Worm (Caenorhabditis elegans) whole organism, young adult: ENCODE data around the gene B0280.7.

Experiments
- F23B12.7 ChIP-seq: sonication (generic microtip); optimal IDR thresholded peaks from 2 replicates; lab custom pipeline; 2017; ENCODE audit warnings: missing genetic modification characterization, mild to moderate bottlenecking, missing compliant biosample characterization, antibody characterized with exemption, moderate library complexity; ENCODE audit not compliant: insufficient read depth
- F49E8.2 ChIP-seq: sonication (generic microtip); optimal IDR thresholded peaks from 3 replicates; lab custom pipeline; 2017; ENCODE audit warnings: missing genetic modification characterization, mild to moderate bottlenecking, missing compliant biosample characterization, antibody characterized with exemption, moderate library complexity; ENCODE audit not compliant: insufficient read depth
- F57C9.4 ChIP-seq: sonication (generic microtip); optimal IDR thresholded peaks from 2 replicates; lab custom pipeline; 2017; ENCODE audit warnings: mild to moderate bottlenecking, missing genetic modification characterization, missing compliant biosample characterization
- T07F8.4 ChIP-seq: sonication (generic microtip); optimal IDR thresholded peaks from 2 replicates; lab custom pipeline; 2016; ENCODE audit warnings: mild to moderate bottlenecking, missing genetic modification characterization, moderate library complexity, missing compliant biosample characterization
- T26A5.8 ChIP-seq: sonication (generic microtip); optimal IDR thresholded peaks from 2 replicates; lab custom pipeline; 2016; ENCODE audit warnings: missing genetic modification characterization, missing compliant biosample characterization
- Y53G8AR.9 ChIP-seq: fragments of 200-800 bp; sonication (Bioruptor generic); conservative IDR thresholded peaks from 2 replicates; pipeline ENCODE4 v1.3.6; 2022; ENCODE audit warnings: missing genetic modification reagents, missing genetic modification characterization, missing compliant biosample characterization
- Y56A3A.18 ChIP-seq: fragments of 200-800 bp; sonication (Bioruptor generic); IDR thresholded peaks from 2 replicates; pipeline ENCODE4 v1.3.6; 2022; ENCODE audit warnings: missing genetic modification reagents, missing genetic modification characterization, missing compliant biosample characterization
- Y67H2A.10 ChIP-seq: fragments of 200-800 bp; sonication (Bioruptor generic); conservative IDR thresholded peaks from 2 replicates; pipeline ENCODE4 v1.3.6; 2022; ENCODE audit warnings: missing genetic modification reagents, missing genetic modification characterization, missing compliant biosample characterization
- Y95B8A.8 ChIP-seq: fragments of 200-800 bp; sonication (Bioruptor generic); IDR thresholded peaks from 2 replicates; pipeline ENCODE4 v1.3.6; 2022; ENCODE audit warnings: missing genetic modification reagents, missing genetic modification characterization, missing compliant biosample characterization
- ZK185.1 ChIP-seq: sonication (generic microtip); optimal IDR thresholded peaks from 2 replicates; lab custom pipeline; 2016; ENCODE audit warnings: mild to moderate bottlenecking, missing genetic modification characterization, missing compliant biosample characterization; ENCODE audit not compliant: poor library complexity, severe bottlenecking
- akir-1 ChIP-seq: fragments of 200-800 bp; sonication (Bioruptor generic); optimal IDR thresholded peaks from 2 replicates; lab custom pipeline; 2018; ENCODE audit warnings: mild to moderate bottlenecking, missing genetic modification characterization, moderate library complexity, missing compliant biosample characterization
- aptf-3 ChIP-seq: fragments of 200-800 bp; sonication (Bioruptor generic); IDR thresholded peaks from 2 replicates; pipeline ENCODE4 v1.3.6; 2022; ENCODE audit warnings: missing genetic modification characterization, missing compliant biosample characterization
- atf-7 ChIP-seq: sonication (generic microtip); optimal IDR thresholded peaks from 2 replicates; lab custom pipeline; 2017; ENCODE audit warnings: mild to moderate bottlenecking, missing genetic modification characterization, missing compliant biosample characterization
- bed-1 ChIP-seq: fragments of 200-800 bp; sonication (Bioruptor generic); IDR thresholded peaks from 2 replicates; pipeline ENCODE4 v1.3.6; 2022; ENCODE audit warnings: missing genetic modification reagents, missing genetic modification characterization, missing compliant biosample characterization
- bed-2 ChIP-seq: fragments of 200-800 bp; sonication (Bioruptor generic); IDR thresholded peaks from 2 replicates; pipeline ENCODE4 v1.3.6; 2022; ENCODE audit warnings: missing genetic modification reagents, missing genetic modification characterization, missing compliant biosample characterization
- cebp-1 ChIP-seq, 2 experiments: fragments of 200-800 bp in 1 of 2; sonication (Bioruptor generic) in 1 of 2; sonication (generic microtip) in 1 of 2; IDR thresholded peaks in 1 of 2; optimal IDR thresholded peaks in 1 of 2; 2 replicates each; pipeline versions ENCODE4 v1.3.6 to Lab custom; 2017 to 2022; ENCODE audit warnings: missing compliant biosample characterization in 2 of 2, missing genetic modification characterization in 2 of 2, mild to moderate bottlenecking in 1 of 2, missing genetic modification reagents in 1 of 2, moderate library complexity in 1 of 2
- cebp-2 ChIP-seq: fragments of 200-800 bp; sonication (Bioruptor generic); IDR thresholded peaks from 2 replicates; pipeline ENCODE4 v1.3.6; 2022; ENCODE audit warnings: missing genetic modification characterization, missing compliant biosample characterization
- ceh-58 ChIP-seq: fragments of 200-800 bp; sonication (Bioruptor generic); IDR thresholded peaks from 2 replicates; pipeline ENCODE4 v1.3.6; 2022; ENCODE audit warnings: missing genetic modification characterization, missing compliant biosample characterization
- dox-1 ChIP-seq: fragments of 200-800 bp; sonication (Bioruptor generic); IDR thresholded peaks from 2 replicates; pipeline ENCODE4 v1.3.6; 2022; ENCODE audit warnings: missing genetic modification reagents, missing genetic modification characterization, missing compliant biosample characterization
- dpff-1 ChIP-seq: sonication (generic microtip); optimal IDR thresholded peaks from 2 replicates; lab custom pipeline; 2017; ENCODE audit warnings: mild to moderate bottlenecking, missing genetic modification characterization, missing compliant biosample characterization
- egl-44 ChIP-seq: fragments of 200-800 bp; sonication (Bioruptor generic); IDR thresholded peaks from 2 replicates; pipeline ENCODE4 v1.3.6; 2022; ENCODE audit warnings: missing genetic modification reagents, missing genetic modification characterization, missing compliant biosample characterization
- egrh-3 ChIP-seq: fragments of 200-800 bp; sonication (Bioruptor generic); IDR thresholded peaks from 2 replicates; pipeline ENCODE4 v1.3.6; 2022; ENCODE audit warnings: missing genetic modification reagents, missing genetic modification characterization, missing compliant biosample characterization
- ekl-4 ChIP-seq: fragments of 200-800 bp; sonication (Bioruptor generic); IDR thresholded peaks from 2 replicates; pipeline ENCODE4 v1.3.6; 2022; ENCODE audit warnings: missing genetic modification reagents, missing genetic modification characterization, missing compliant biosample characterization
- hmg-20 ChIP-seq: fragments of 200-800 bp; sonication (Bioruptor generic); IDR thresholded peaks from 2 replicates; pipeline ENCODE4 v1.3.6; 2022; ENCODE audit warnings: missing genetic modification reagents, missing genetic modification characterization, missing compliant biosample characterization
- hsf-1 ChIP-seq: fragments of 200-800 bp; sonication (Bioruptor generic); IDR thresholded peaks from 2 replicates; pipeline ENCODE4 v1.3.6; 2022; ENCODE audit warnings: missing genetic modification reagents, missing genetic modification characterization, missing compliant biosample characterization
- lin-35 ChIP-seq, 3 experiments: fragments of 150-350 bp in 2 of 3; sonication (generic microtip) in 1 of 3; optimal IDR thresholded peaks; 2 replicates each; lab custom pipeline; 2014 to 2018; ENCODE audit warnings: missing biosample characterization in 3 of 3, missing genetic modification characterization in 3 of 3, missing genetic modification reagents in 3 of 3
- lin-40 ChIP-seq: sonication (generic microtip); optimal IDR thresholded peaks from 2 replicates; lab custom pipeline; 2016; ENCODE audit warnings: missing genetic modification characterization, mild to moderate bottlenecking, missing compliant biosample characterization, missing genotype, missing genetic modification reagents
- lin-54 ChIP-seq: fragments of 200-800 bp; sonication (Bioruptor generic); optimal IDR thresholded peaks from 2 replicates; lab custom pipeline; 2018; ENCODE audit warnings: mild to moderate bottlenecking, missing genetic modification characterization, missing compliant biosample characterization
- madf-3 ChIP-seq: fragments of 200-800 bp; sonication (Bioruptor generic); IDR thresholded peaks from 2 replicates; pipeline ENCODE4 v1.3.6; 2022; ENCODE audit warnings: missing genetic modification reagents, missing genetic modification characterization, missing compliant biosample characterization
- madf-8 ChIP-seq: fragments of 200-800 bp; sonication (Bioruptor generic); conservative IDR thresholded peaks from 2 replicates; pipeline ENCODE4 v1.3.6; 2022; ENCODE audit warnings: missing genetic modification reagents, missing genetic modification characterization, missing compliant biosample characterization
- mcd-1 ChIP-seq: fragments of 200-800 bp; sonication (Bioruptor generic); IDR thresholded peaks from 2 replicates; pipeline ENCODE4 v1.3.6; 2022; ENCODE audit warnings: missing genetic modification reagents, missing genetic modification characterization, missing compliant biosample characterization
- mel-28 ChIP-seq: sonication (generic microtip); optimal IDR thresholded peaks from 2 replicates; lab custom pipeline; 2016; ENCODE audit warnings: borderline replicate concordance, mild to moderate bottlenecking, missing genetic modification characterization, missing compliant biosample characterization
- nfya-1 ChIP-seq: sonication (generic microtip); optimal IDR thresholded peaks from 2 replicates; lab custom pipeline; 2017; ENCODE audit warnings: antibody characterized with exemption, missing compliant biosample characterization, missing genetic modification characterization, borderline replicate concordance; ENCODE audit not compliant: insufficient read depth
- nfya-2 ChIP-seq: fragments of 200-800 bp; sonication (Bioruptor generic); IDR thresholded peaks from 2 replicates; pipeline ENCODE4 v1.3.6; 2022; ENCODE audit warnings: missing genetic modification reagents, missing genetic modification characterization, missing compliant biosample characterization
- repo-1 ChIP-seq: sonication (generic microtip); optimal IDR thresholded peaks from 2 replicates; lab custom pipeline; 2017; ENCODE audit warnings: mild to moderate bottlenecking, missing genetic modification characterization, missing compliant biosample characterization
- sdz-38 ChIP-seq: sonication (generic microtip); optimal IDR thresholded peaks from 2 replicates; lab custom pipeline; 2016; ENCODE audit warnings: missing genotype, missing genetic modification characterization, missing compliant biosample characterization
- sea-2 ChIP-seq: fragments of 200-800 bp; sonication (Bioruptor generic); IDR thresholded peaks from 2 replicates; pipeline ENCODE4 v1.3.6; 2022; ENCODE audit warnings: missing genetic modification characterization, missing compliant biosample characterization
- snpc-1.3 ChIP-seq: sonication (generic microtip); optimal IDR thresholded peaks from 2 replicates; lab custom pipeline; 2017; ENCODE audit warnings: missing genetic modification characterization, mild to moderate bottlenecking, missing compliant biosample characterization, antibody characterized with exemption, moderate library complexity, missing genotype, missing genetic modification reagents; ENCODE audit not compliant: insufficient read depth
- snpc-4 ChIP-seq, 5 experiments: fragments of 150-350 bp in 1 of 5; sonication (generic microtip) in 4 of 5; optimal IDR thresholded peaks; 2 replicates each; lab custom pipeline; 2014 to 2018; ENCODE audit warnings: missing genetic modification characterization in 5 of 5, missing biosample characterization in 3 of 5, antibody characterized with exemption in 2 of 5, mild to moderate bottlenecking in 2 of 5, missing compliant biosample characterization in 2 of 5, missing genotype in 2 of 5, moderate library complexity in 2 of 5, missing genetic modification reagents in 1 of 5
- sptf-2 ChIP-seq: fragments of 200-800 bp; sonication (Bioruptor generic); optimal IDR thresholded peaks from 2 replicates; lab custom pipeline; 2018; ENCODE audit warnings: mild to moderate bottlenecking, missing genetic modification characterization, missing compliant biosample characterization
- tbp1 ChIP-seq: fragments of 200-800 bp; sonication (Bioruptor generic); optimal IDR thresholded peaks from 2 replicates; lab custom pipeline; 2018; ENCODE audit warnings: mild to moderate bottlenecking, missing genetic modification characterization, missing compliant biosample characterization
- unc-130 ChIP-seq: sonication (generic microtip); optimal IDR thresholded peaks from 2 replicates; lab custom pipeline; 2016; ENCODE audit warnings: missing genetic modification reagents, missing genetic modification characterization, missing compliant biosample characterization
- zfh-2 ChIP-seq: fragments of 200-800 bp; sonication (Bioruptor generic); conservative IDR thresholded peaks from 2 replicates; pipeline ENCODE4 v1.3.6; 2022; ENCODE audit warnings: missing genetic modification reagents, missing genetic modification characterization, missing compliant biosample characterization
- ztf-18 ChIP-seq: sonication (generic microtip); optimal IDR thresholded peaks from 2 replicates; lab custom pipeline; 2016; ENCODE audit warnings: missing genotype, mild to moderate bottlenecking, missing genetic modification characterization, missing compliant biosample characterization
- ztf-25 ChIP-seq: fragments of 200-800 bp; sonication (Bioruptor generic); IDR thresholded peaks from 2 replicates; pipeline ENCODE4 v1.3.6; 2022; ENCODE audit warnings: missing genetic modification reagents, missing genetic modification characterization, missing compliant biosample characterization
- ztf-28 ChIP-seq: fragments of 200-800 bp; sonication (Bioruptor generic); IDR thresholded peaks from 2 replicates; pipeline ENCODE4 v1.3.6; 2022; ENCODE audit warnings: missing genetic modification reagents, missing genetic modification characterization, missing compliant biosample characterization
- ztf-3 ChIP-seq: fragments of 200-800 bp; sonication (Bioruptor generic); optimal IDR thresholded peaks from 2 replicates; lab custom pipeline; 2018; ENCODE audit warnings: mild to moderate bottlenecking, missing genetic modification characterization, missing compliant biosample characterization

B0280.7 gene

ce11 chrIII:7142172-7142601 is 30.5 kb upstream of the B0280.7 start (continued):
- TF ChIP-seq ztf-3 (GFP tag; lab: Kevin White, UChicago) (no peak), ztf-28 (GFP tag; lab: Robert Waterston, UW) (no peak), madf-3 (GFP tag; lab: Robert Waterston, UW) (peak; percentile 77; the same call in 1 of the 2 replicates), tbp1 (GFP tag; lab: Kevin White, UChicago) (peak; percentile 78), cebp-2 (GFP tag; lab: Robert Waterston, UW) (no peak), T07F8.4 (tag; lab: Kevin White, UChicago) (no peak), dox-1 (GFP tag; lab: Robert Waterston, UW) (peak; percentile 78), sptf-2 (GFP tag; lab: Kevin White, UChicago) (no peak), egl-44 (GFP tag; lab: Robert Waterston, UW) (no peak), lin-54 (peak; percentile 63), hsf-1 (peak; percentile 56), ekl-4 (peak; percentile 80), hmg-20 (GFP tag; lab: Robert Waterston, UW) (0 out of 2 replicates have a peak, but pooled peaks have one; percentile 47), nfya-1 (tag; lab: Kevin White, UChicago) (no peak), lin-40 (tag; lab: Kevin White, UChicago) (no peak), mel-28 (tag; lab: Kevin White, UChicago) (no peak), T26A5.8 (tag; lab: Kevin White, UChicago) (no peak), Y95B8A.8 (GFP tag; lab: Robert Waterston, UW) (peak; percentile 67; the same call in 1 of the 2 replicates), Y56A3A.18 (peak; percentile 61; the same call in 1 of the 2 replicates), aptf-3 (GFP tag; lab: Robert Waterston, UW) (no peak), dpff-1 (tag; lab: Kevin White, UChicago) (peak; percentile 30), sdz-38 (no peak), F49E8.2 (tag; lab: Kevin White, UChicago) (peak; percentile 87), zfh-2 (no peak), nfya-2 (GFP tag; lab: Robert Waterston, UW) (no peak), ztf-18 (tag; lab: Kevin White, UChicago) (peak; percentile 4), repo-1 (tag; lab: Kevin White, UChicago) (peak; percentile 15), atf-7 (tag; lab: Kevin White, UChicago) (no peak), egrh-3 (GFP tag; lab: Robert Waterston, UW) (no peak), ZK185.1 (tag; lab: Kevin White, UChicago) (no peak), F57C9.4 (no peak), sea-2 (no peak), snpc-4 (GFP tag; optimal IDR thresholded peaks at IDR 0.05; lab: Kevin White, UChicago) (peak; percentile 96), snpc-4 (tag; optimal IDR thresholded peaks at IDR 0.05; lab: Kevin White, UChicago) (peak; percentile 96 to 98 (median 97)), ztf-25 (GFP tag; lab: Robert Waterston, UW) (no peak), madf-8 (0 out of 2 replicates have a peak, but pooled peaks have one; percentile 7), bed-1 (GFP tag; lab: Robert Waterston, UW) (no peak), ceh-58 (GFP tag; lab: Robert Waterston, UW) (no peak), Y53G8AR.9 (GFP tag; lab: Robert Waterston, UW) (peak; percentile 78), mcd-1 (peak; percentile 51), akir-1 (no peak), cebp-1 (GFP tag; IDR thresholded peaks at IDR 0.05; lab: Robert Waterston, UW) (no peak), cebp-1 (tag; optimal IDR thresholded peaks at IDR 0.05; lab: Kevin White, UChicago) (no peak), snpc-1.3 (tag; lab: Kevin White, UChicago) (peak; percentile 89), bed-2 (GFP tag; lab: Robert Waterston, UW) (no peak), unc-130 (GFP tag; lab: Kevin White, UChicago) (no peak), Y67H2A.10 (GFP tag; lab: Robert Waterston, UW) (no peak), F23B12.7 (tag; lab: Kevin White, UChicago) (no peak), lin-35 (GFP tag; optimal IDR thresholded peaks at IDR 0.05; lab: Kevin White, UChicago) (no peak)
